Worm (Caenorhabditis elegans) whole organism, mixed stage, embryonic: Measurements from ENCODE around the gene srz-14.

ENCODE experiments used
- blmp-1 ChIP-seq: fragments of 150-350 bp; optimal IDR thresholded peaks from 2 replicates; lab custom pipeline; 2014; ENCODE audit warnings: missing biosample characterization, missing genetic modification characterization
- mls-2 ChIP-seq: sonication (generic microtip); optimal IDR thresholded peaks from 2 replicates; lab custom pipeline; 2016; ENCODE audit warnings: mild to moderate bottlenecking, missing genetic modification characterization, moderate library complexity, missing compliant biosample characterization
- nhr-2 ChIP-seq: fragments of 150-350 bp; optimal IDR thresholded peaks from 2 replicates; lab custom pipeline; 2014; ENCODE audit warnings: missing biosample characterization, missing genetic modification characterization
- nhr-237 ChIP-seq: fragments of 150-350 bp; optimal IDR thresholded peaks from 2 replicates; lab custom pipeline; 2014; ENCODE audit warnings: missing biosample characterization, missing genetic modification characterization
- pha-4 ChIP-seq: fragments of 150-350 bp; optimal IDR thresholded peaks from 2 replicates; lab custom pipeline; 2018; ENCODE audit warnings: missing biosample characterization, missing genetic modification reagents, missing genetic modification characterization
- unc-62 ChIP-seq: fragments of 150-350 bp; optimal IDR thresholded peaks from 2 replicates; lab custom pipeline; 2014; ENCODE audit warnings: missing biosample characterization, missing genetic modification reagents, missing genetic modification characterization

DNA sequence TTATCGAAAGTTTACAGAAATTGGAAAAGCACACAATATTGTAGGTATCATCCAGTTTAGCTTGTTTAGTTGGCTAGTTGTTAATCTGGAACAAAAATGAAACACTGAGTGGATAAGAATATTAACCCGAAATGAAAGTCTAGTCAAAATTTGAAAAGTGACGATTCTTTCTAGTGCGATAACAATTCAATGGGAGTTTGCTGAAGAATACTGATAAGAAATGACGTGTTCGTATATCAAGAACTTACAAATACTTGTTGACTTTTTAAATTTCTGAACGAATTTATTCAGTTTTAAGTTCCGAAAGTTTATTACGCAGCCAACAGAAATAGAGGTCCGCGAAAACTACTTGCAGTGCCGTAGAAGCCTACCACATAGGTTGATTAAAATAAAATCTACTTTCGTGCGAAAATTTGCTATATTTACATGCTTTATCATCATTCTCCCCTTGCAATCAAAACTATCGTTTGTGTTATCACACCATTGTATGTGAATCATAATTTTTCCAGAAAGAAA is 40.3 kb upstream of the srz-14 start, which contains the start of gene fbxa-88:
- TF ChIP-seq blmp-1 (tag; lab: Kevin White, UChicago) (no peak), pha-4 (no peak), unc-62 (GFP tag; lab: Kevin White, UChicago) (no peak), mls-2 (tag; lab: Kevin White, UChicago) (no peak), nhr-2 (no peak), nhr-237 (tag; lab: Kevin White, UChicago) (no peak)
